Fruit fly (Drosophila melanogaster) whole organism, embryonic: ENCODE measurements around the gene CG6912.

Experiments used
- Atf6 ChIP-seq: fragments of 200-800 bp; sonication (Bioruptor generic); IDR thresholded peaks from 2 replicates; pipeline ENCODE4 v1.3.6; 2022; ENCODE audit warnings: missing biosample characterization, missing genetic modification characterization
- Awh ChIP-seq: fragments of 200-800 bp; sonication (Bioruptor generic); IDR thresholded peaks from 2 replicates; pipeline ENCODE4, ENCODE4 v1.3.6; 2022; ENCODE audit warnings: missing biosample characterization, missing genetic modification characterization
- B-H2 ChIP-seq: fragments of 200-800 bp; sonication (Bioruptor generic); optimal IDR thresholded peaks from 2 replicates; lab custom pipeline; 2018; ENCODE audit warnings: missing biosample characterization, mild to moderate bottlenecking, missing genetic modification characterization
- Bdp1 ChIP-seq: fragments of 200-800 bp; sonication (Bioruptor generic); optimal IDR thresholded peaks from 3 replicates; lab custom pipeline; 2016; ENCODE audit warnings: missing biosample characterization, missing genetic modification characterization
- Bteb2 ChIP-seq: fragments of 200-800 bp; sonication (Bioruptor generic); optimal IDR thresholded peaks from 2 replicates; lab custom pipeline; 2016; ENCODE audit warnings: missing biosample characterization, missing genetic modification characterization
- CG1024 ChIP-seq: fragments of 200-800 bp; sonication (Bioruptor generic); IDR thresholded peaks from 2 replicates; pipeline ENCODE4 v1.3.6; 2022; ENCODE audit warnings: missing biosample characterization, missing genetic modification characterization
- CG10274 ChIP-seq: fragments of 200-800 bp; sonication (Bioruptor generic); optimal IDR thresholded peaks from 3 replicates; lab custom pipeline; 2017; ENCODE audit warnings: missing biosample characterization, mild to moderate bottlenecking, missing genetic modification characterization
- CG10462 ChIP-seq: fragments of 200-800 bp; sonication (Bioruptor generic); optimal IDR thresholded peaks from 2 replicates; lab custom pipeline; 2016; ENCODE audit warnings: missing biosample characterization, missing genetic modification characterization
- CG11456 ChIP-seq: fragments of 200-800 bp; sonication (Bioruptor generic); IDR thresholded peaks from 3 replicates; pipeline ENCODE4 v1.3.6; 2022; ENCODE audit warnings: missing biosample characterization, missing genetic modification characterization
- CG11504 ChIP-seq: fragments of 200-800 bp; sonication (Bioruptor generic); optimal IDR thresholded peaks from 3 replicates; lab custom pipeline; 2019; ENCODE audit warnings: missing biosample characterization, mild to moderate bottlenecking, missing genetic modification characterization, moderate library complexity
- CG12299 ChIP-seq: fragments of 200-800 bp; sonication (Bioruptor generic); optimal IDR thresholded peaks from 2 replicates; lab custom pipeline; 2018; ENCODE audit warnings: missing biosample characterization, mild to moderate bottlenecking, missing genetic modification characterization
- CG13123 ChIP-seq: fragments of 200-800 bp; sonication (Bioruptor generic); optimal IDR thresholded peaks from 2 replicates; lab custom pipeline; 2016; ENCODE audit warnings: missing biosample characterization, missing genetic modification characterization
- CG13424 ChIP-seq: fragments of 200-800 bp; sonication (Bioruptor generic); optimal IDR thresholded peaks from 2 replicates; lab custom pipeline; 2019; ENCODE audit warnings: missing biosample characterization, mild to moderate bottlenecking, missing genetic modification characterization, moderate library complexity
- CG14014 ChIP-seq: fragments of 200-800 bp; sonication (Bioruptor generic); IDR thresholded peaks from 2 replicates; pipeline ENCODE4 v1.3.6; 2022; ENCODE audit warnings: missing biosample characterization, missing genetic modification characterization
- CG16863 ChIP-seq: fragments of 200-800 bp; sonication (Bioruptor generic); optimal IDR thresholded peaks from 3 replicates; lab custom pipeline; 2016; ENCODE audit warnings: missing biosample characterization, missing genetic modification characterization
- CG30020 ChIP-seq: fragments of 200-800 bp; optimal IDR thresholded peaks from 2 replicates; lab custom pipeline; 2019; ENCODE audit warnings: missing biosample characterization, mild to moderate bottlenecking, missing genetic modification characterization, moderate library complexity
- CG3163 ChIP-seq: fragments of 200-800 bp; sonication (Bioruptor generic); optimal IDR thresholded peaks from 3 replicates; lab custom pipeline; 2016; ENCODE audit warnings: missing biosample characterization, missing genetic modification characterization
- CG4282 ChIP-seq: fragments of 200-800 bp; sonication (Bioruptor generic); optimal IDR thresholded peaks from 2 replicates; lab custom pipeline; 2016; ENCODE audit warnings: missing biosample characterization, missing genetic modification characterization
- CG6254 ChIP-seq: fragments of 200-800 bp; sonication (Bioruptor generic); optimal IDR thresholded peaks from 3 replicates; lab custom pipeline; 2017; ENCODE audit warnings: mild to moderate bottlenecking, missing biosample characterization, missing genetic modification reagents, missing genetic modification characterization
- CG6765 ChIP-seq: fragments of 200-800 bp; sonication (Bioruptor generic); optimal IDR thresholded peaks from 3 replicates; lab custom pipeline; 2017; ENCODE audit warnings: missing biosample characterization, mild to moderate bottlenecking, missing genetic modification characterization
- CG6854 ChIP-seq: fragments of 200-800 bp; sonication (Bioruptor generic); optimal IDR thresholded peaks from 3 replicates; lab custom pipeline; 2017; ENCODE audit warnings: missing biosample characterization, mild to moderate bottlenecking, missing genetic modification characterization
- CG7372 ChIP-seq: fragments of 200-800 bp; sonication (Bioruptor generic); IDR thresholded peaks from 2 replicates; pipeline ENCODE4 v1.3.6; 2022; ENCODE audit warnings: missing biosample characterization, missing genetic modification characterization
- CG7963 ChIP-seq: fragments of 200-800 bp; sonication (Bioruptor generic); IDR thresholded peaks from 3 replicates; pipeline ENCODE4 v1.3.6; 2022; ENCODE audit warnings: missing biosample characterization, missing genetic modification characterization; ENCODE audit not compliant: partially characterized antibody
- CG9215 ChIP-seq: fragments of 200-800 bp; sonication (Bioruptor generic); IDR thresholded peaks from 2 replicates; pipeline ENCODE4 v1.3.6; 2022; ENCODE audit warnings: missing biosample characterization, missing genetic modification characterization
- CrebB ChIP-seq: fragments of 200-800 bp; sonication (Bioruptor generic); optimal IDR thresholded peaks from 3 replicates; lab custom pipeline; 2018; ENCODE audit warnings: missing biosample characterization, mild to moderate bottlenecking, missing genetic modification characterization
- D ChIP-seq, 2 experiments: fragments of 200-800 bp in 1 of 2; fragments of >200 bp in 1 of 2; sonication (Bioruptor generic) in 1 of 2; optimal IDR thresholded peaks; 2 replicates in 1 of 2; 3 replicates in 1 of 2; lab custom pipeline; 2017; ENCODE audit warnings: mild to moderate bottlenecking in 1 of 2, missing biosample characterization in 1 of 2, missing genetic modification characterization in 1 of 2, missing genetic modification reagents in 1 of 2
- Fer3 ChIP-seq: fragments of 200-800 bp; sonication (Bioruptor generic); optimal IDR thresholded peaks from 2 replicates; lab custom pipeline; 2018; ENCODE audit warnings: missing biosample characterization, mild to moderate bottlenecking, missing genetic modification characterization, moderate library complexity
- Jarid2 ChIP-seq: fragments of 200-800 bp; sonication (Bioruptor generic); optimal IDR thresholded peaks from 3 replicates; lab custom pipeline; 2017; ENCODE audit warnings: mild to moderate bottlenecking, missing biosample characterization, missing genetic modification reagents, missing genetic modification characterization
- Mad ChIP-seq: fragments of 200-800 bp; sonication (Bioruptor generic); optimal IDR thresholded peaks from 2 replicates; lab custom pipeline; 2016; ENCODE audit warnings: missing biosample characterization, missing genetic modification characterization
- Med ChIP-seq: fragments of 200-800 bp; sonication (Bioruptor generic); peaks from one replicate; lab custom pipeline; 2016; ENCODE audit warnings: missing biosample characterization, missing genetic modification characterization, mild to moderate bottlenecking, inconsistent platforms, moderate library complexity
- Ptx1 ChIP-seq: fragments of 200-800 bp; sonication (Bioruptor generic); IDR thresholded peaks from 2 replicates; pipeline ENCODE4 v1.3.6; 2022; ENCODE audit warnings: missing biosample characterization, missing genetic modification characterization
- Sry-δ ChIP-seq: fragments of 200-800 bp; sonication (Bioruptor generic); optimal IDR thresholded peaks from 2 replicates; lab custom pipeline; 2016; ENCODE audit warnings: missing biosample characterization, missing genetic modification characterization
- YL-1 ChIP-seq: fragments of 200-800 bp; sonication (Bioruptor generic); optimal IDR thresholded peaks from 3 replicates; lab custom pipeline; 2017; ENCODE audit warnings: missing biosample characterization, mild to moderate bottlenecking, missing genetic modification characterization
- br ChIP-seq: fragments of >200 bp; optimal IDR thresholded peaks from 2 replicates; lab custom pipeline; 2017
- btn ChIP-seq: fragments of 200-800 bp; sonication (Bioruptor generic); optimal IDR thresholded peaks from 2 replicates; lab custom pipeline; 2016; ENCODE audit warnings: missing biosample characterization, missing genetic modification characterization
- cas ChIP-seq: fragments of 200-800 bp; sonication (Bioruptor generic); IDR thresholded peaks from 2 replicates; pipeline ENCODE4 v1.3.6; 2022; ENCODE audit warnings: missing biosample characterization, missing genetic modification characterization
- caup ChIP-seq: fragments of 200-800 bp; sonication (Bioruptor generic); optimal IDR thresholded peaks from 3 replicates; lab custom pipeline; 2017; ENCODE audit warnings: missing biosample characterization, mild to moderate bottlenecking, missing genetic modification characterization, moderate library complexity; ENCODE audit not compliant: severe bottlenecking
- dmrt11E ChIP-seq: fragments of 200-800 bp; sonication (Bioruptor generic); optimal IDR thresholded peaks from 3 replicates; lab custom pipeline; 2018; ENCODE audit warnings: missing biosample characterization, mild to moderate bottlenecking, missing genetic modification characterization, moderate library complexity
- emc ChIP-seq: fragments of 200-800 bp; sonication (Bioruptor generic); optimal IDR thresholded peaks from 2 replicates; lab custom pipeline; 2016; ENCODE audit warnings: missing biosample characterization, missing genetic modification characterization
- fd102C ChIP-seq: fragments of 200-800 bp; sonication (Bioruptor generic); optimal IDR thresholded peaks from 2 replicates; lab custom pipeline; 2018; ENCODE audit warnings: missing biosample characterization, mild to moderate bottlenecking, missing genetic modification characterization, moderate library complexity
- fd64A ChIP-seq: fragments of 200-800 bp; sonication (Bioruptor generic); optimal IDR thresholded peaks from 3 replicates; lab custom pipeline; 2018; ENCODE audit warnings: missing biosample characterization, mild to moderate bottlenecking, missing genetic modification characterization
- fd96Cb ChIP-seq: fragments of 200-800 bp; sonication (Bioruptor generic); optimal IDR thresholded peaks from 2 replicates; lab custom pipeline; 2018; ENCODE audit warnings: missing biosample characterization, mild to moderate bottlenecking, missing genetic modification characterization, moderate library complexity
- kay ChIP-seq: fragments of 200-800 bp; sonication (Bioruptor generic); optimal IDR thresholded peaks from 2 replicates; lab custom pipeline; 2016; ENCODE audit warnings: missing biosample characterization, missing genetic modification characterization
- maf-S ChIP-seq: fragments of 200-800 bp; sonication (Bioruptor generic); optimal IDR thresholded peaks from 2 replicates; lab custom pipeline; 2016; ENCODE audit warnings: missing biosample characterization, missing genetic modification characterization
- mirr ChIP-seq: fragments of 200-800 bp; sonication (Bioruptor generic); optimal IDR thresholded peaks from 3 replicates; lab custom pipeline; 2018; ENCODE audit warnings: missing biosample characterization, mild to moderate bottlenecking, missing genetic modification characterization
- nerfin-1 ChIP-seq: fragments of 200-800 bp; sonication (Bioruptor generic); optimal IDR thresholded peaks from 3 replicates; lab custom pipeline; 2019; ENCODE audit warnings: missing biosample characterization, mild to moderate bottlenecking, missing genetic modification characterization, moderate library complexity
- pb ChIP-seq: fragments of 200-800 bp; sonication (Bioruptor generic); optimal IDR thresholded peaks from 3 replicates; lab custom pipeline; 2016; ENCODE audit warnings: missing biosample characterization, missing genetic modification characterization
- peb ChIP-seq: fragments of 200-800 bp; sonication (Bioruptor generic); IDR thresholded peaks from 2 replicates; pipeline ENCODE4 v1.3.6; 2022; ENCODE audit warnings: missing biosample characterization, missing genetic modification characterization
- pros ChIP-seq: fragments of 200-800 bp; sonication (Bioruptor generic); optimal IDR thresholded peaks from 3 replicates; lab custom pipeline; 2019; ENCODE audit warnings: missing biosample characterization, mild to moderate bottlenecking, missing genetic modification characterization, moderate library complexity
- sisA ChIP-seq: fragments of 200-800 bp; sonication (Bioruptor generic); IDR thresholded peaks from 2 replicates; pipeline ENCODE4 v1.3.6; 2022; ENCODE audit warnings: missing biosample characterization, missing genetic modification characterization
- stc ChIP-seq: fragments of 200-800 bp; sonication (Bioruptor generic); IDR thresholded peaks from 2 replicates; pipeline ENCODE4 v1.3.6; 2022; ENCODE audit warnings: missing biosample characterization, missing genetic modification characterization

The CG6912 gene

DNA sequence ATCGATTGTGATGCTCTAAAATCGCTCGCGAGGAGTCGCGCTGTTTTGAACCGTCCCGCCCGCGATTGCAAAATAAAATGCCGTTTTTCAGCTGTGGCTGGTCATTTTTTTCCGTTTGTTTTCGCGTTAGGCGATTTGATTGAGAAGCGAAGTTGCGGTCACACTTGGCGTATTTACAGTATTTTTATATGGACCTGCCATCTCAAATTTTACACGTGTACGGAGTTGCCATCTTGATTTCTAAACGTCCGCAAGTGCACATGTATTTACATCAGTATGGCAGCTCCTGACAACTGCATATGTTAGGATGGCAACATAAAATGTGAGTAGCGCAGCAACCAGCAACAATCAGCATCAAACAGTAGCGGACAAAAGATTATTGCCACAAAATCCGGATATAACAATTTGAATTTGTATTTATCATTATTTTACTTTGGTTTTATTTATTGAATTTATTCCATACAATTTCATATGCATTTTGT is 41.2 kb downstream of the CG6912 start, which contains the start of gene CG6966 (continued):
- TF ChIP-seq fd102C (peak; percentile 97), CG14014 (GFP tag; lab: Robert Waterston, UW) (no peak), CG4282 (peak; percentile 93), CG7963 (GFP tag; lab: Robert Waterston, UW) (no peak), CG10274 (GFP tag; lab: Kevin White, UChicago) (peak; percentile 71), mirr (GFP tag; lab: Kevin White, UChicago) (peak; percentile 98), dmrt11E (tag; lab: Kevin White, UChicago) (peak; percentile 89), CG13123 (GFP tag; lab: Kevin White, UChicago) (peak; percentile 96), CG30020 (peak; percentile 58), CG6765 (GFP tag; lab: Kevin White, UChicago) (peak; percentile 93), stc (no peak), Mad (GFP tag; lab: Kevin White, UChicago) (peak; percentile 97), CG6854 (GFP tag; lab: Kevin White, UChicago) (peak; percentile 70), Jarid2 (peak; percentile 75), Bteb2 (peak; percentile 96), kay (GFP tag; lab: Kevin White, UChicago) (peak; percentile 77), B-H2 (peak; percentile 99), maf-S (GFP tag; lab: Kevin White, UChicago) (peak; percentile 97), peb (no peak), br (lab: Kevin White, UChicago) (no peak), Awh (GFP tag; lab: Robert Waterston, UW) (no peak), CG1024 (GFP tag; lab: Robert Waterston, UW) (no peak), CG16863 (GFP tag; lab: Kevin White, UChicago) (peak; percentile 90), CG7372 (GFP tag; lab: Robert Waterston, UW) (no peak), pb (GFP tag; lab: Kevin White, UChicago) (peak; percentile 94), Bdp1 (peak; percentile 93), CG9215 (GFP tag; lab: Robert Waterston, UW) (no peak), sisA (GFP tag; lab: Robert Waterston, UW) (no peak), CG13424 (tag; lab: Kevin White, UChicago) (peak; percentile 85), D (optimal IDR thresholded peaks at IDR 0.05; lab: Kevin White, UChicago) (peak; percentile 42), D (GFP tag; optimal IDR thresholded peaks at IDR 0.05; lab: Kevin White, UChicago) (peak; percentile 86), Med (peak; percentile 99), pros (GFP tag; lab: Kevin White, UChicago) (no peak), cas (GFP tag; lab: Robert Waterston, UW) (no peak), YL-1 (GFP tag; lab: Kevin White, UChicago) (peak; percentile 92), fd96Cb (tag; lab: Kevin White, UChicago) (peak; percentile 82), CG3163 (GFP tag; lab: Kevin White, UChicago) (peak; percentile 89), CG10462 (GFP tag; lab: Kevin White, UChicago) (peak; percentile 82), Fer3 (tag; lab: Kevin White, UChicago) (peak; percentile 94), emc (GFP tag; lab: Kevin White, UChicago) (peak; percentile 96), CrebB (peak; percentile 97), caup (GFP tag; lab: Kevin White, UChicago) (peak; percentile 98), CG12299 (tag; lab: Kevin White, UChicago) (peak; percentile 91), CG6254 (GFP tag; lab: Kevin White, UChicago) (peak; percentile 61), btn (GFP tag; lab: Kevin White, UChicago) (peak; percentile 84), Sry-δ (GFP tag; lab: Kevin White, UChicago) (peak; percentile 84), fd64A (GFP tag; lab: Kevin White, UChicago) (peak; percentile 73), nerfin-1 (peak; percentile 82), CG11456 (GFP tag; lab: Robert Waterston, UW) (no peak), Atf6 (GFP tag; lab: Robert Waterston, UW) (no peak), CG11504 (peak; percentile 87), Ptx1 (GFP tag; lab: Robert Waterston, UW) (no peak)
